Worm (Caenorhabditis elegans) whole organism, midembryonic: Measurements from ENCODE around the gene srt-4.

Experiments used
- tab-1 ChIP-seq: fragments of 200-800 bp; sonication (Bioruptor generic); IDR thresholded peaks from 2 replicates; pipeline ENCODE4 v1.3.6; 2022; ENCODE audit warnings: missing genetic modification characterization, missing compliant biosample characterization
- ztf-23 ChIP-seq: fragments of 200-800 bp; sonication (Bioruptor generic); IDR thresholded peaks from 2 replicates; pipeline ENCODE4 v1.3.6; 2022; ENCODE audit warnings: missing genetic modification reagents, missing genetic modification characterization, missing compliant biosample characterization
- ztf-29 ChIP-seq: fragments of 200-800 bp; sonication (Bioruptor generic); IDR thresholded peaks from 2 replicates; pipeline ENCODE4 v1.3.6; 2022; ENCODE audit warnings: missing genetic modification reagents, missing genetic modification characterization, missing compliant biosample characterization

DNA sequence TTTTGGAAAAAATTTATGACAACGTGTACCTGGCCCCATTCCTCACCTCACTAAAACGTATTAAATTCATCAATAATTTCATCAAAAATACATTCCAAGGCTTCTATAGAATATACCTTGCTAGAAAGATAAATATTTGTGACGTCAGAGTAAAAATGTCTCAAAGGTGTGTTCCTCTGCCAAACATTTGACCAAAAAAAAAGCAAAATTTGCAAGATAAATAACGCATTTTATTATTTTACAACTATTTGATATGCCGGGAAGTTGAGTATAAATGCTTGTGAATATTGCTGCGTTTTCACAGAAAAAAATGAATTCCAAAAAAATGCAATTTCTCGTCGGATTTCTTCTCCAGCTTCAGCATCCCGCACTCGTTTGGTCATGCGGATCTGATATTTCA lies 2.9 kb downstream of the srt-4 start, which contains the start of gene C29G2.3:
- TF ChIP-seq tab-1 (GFP tag; lab: Robert Waterston, UW) (no peak), ztf-23 (GFP tag; lab: Robert Waterston, UW) (no peak), ztf-29 (no peak)
